Fruit fly (Drosophila melanogaster): ENCODE results near the gene AIMP2.

DNA sequence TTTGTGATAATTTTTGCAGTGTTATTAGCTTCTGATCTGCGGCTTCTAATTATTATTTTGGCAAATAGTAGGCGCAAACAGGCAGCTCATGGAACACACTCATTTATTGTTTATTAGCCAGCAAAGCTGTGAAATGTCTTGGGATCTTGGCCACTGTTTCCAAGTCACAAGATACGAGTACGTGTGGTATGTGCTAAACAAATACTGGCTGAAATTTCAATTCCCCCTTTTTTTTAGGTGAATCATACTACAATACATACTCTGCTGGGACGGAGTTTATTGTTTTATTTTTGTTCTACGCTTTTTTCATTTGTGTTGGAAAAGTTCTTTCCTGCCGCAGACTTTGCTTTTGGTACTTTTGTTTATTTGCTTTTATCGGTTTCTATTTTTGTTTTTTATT, 47.6 kb downstream of the AIMP2 start:
- TF ChIP-seq Hr78 (GFP tag; optimal IDR thresholded peaks at IDR 0.05) (no peak), brk (GFP tag; optimal IDR thresholded peaks at IDR 0.05) (no peak)
